Fruit fly (Drosophila melanogaster) whole organism, larva: ENCODE results near the gene Twdlalpha.

Experiments used
- noc ChIP-seq: fragments of 200-800 bp; sonication (Bioruptor generic); optimal IDR thresholded peaks from 3 replicates; lab custom pipeline; 2019; ENCODE audit warnings: missing biosample characterization, mild to moderate bottlenecking, missing genetic modification characterization, moderate library complexity

The Twdlalpha gene

dm6 chrX:16760542-16760941, 17.9 kb downstream of the Twdlalpha start:
- TF ChIP-seq noc (tag; lab: Kevin White, UChicago): no peak

- no peak for TF ChIP-seq noc (tag; lab: Kevin White, UChicago)
Measured at dm6 chrX:16761531-16761930, 18.9 kb downstream of the Twdlalpha start.

- TF ChIP-seq noc (tag; lab: Kevin White, UChicago): no peak
Measured at dm6 chrX:16764955-16765354, 22.3 kb downstream of the Twdlalpha start.

- TF ChIP-seq noc (tag; lab: Kevin White, UChicago): no peak
Measured at dm6 chrX:16765809-16766208, 23.2 kb downstream of the Twdlalpha start.

dm6 chrX:16766868-16767431, 24.3 kb downstream of the Twdlalpha start:
- TF ChIP-seq noc (tag; lab: Kevin White, UChicago): no peak

- TF ChIP-seq noc (tag; lab: Kevin White, UChicago): no peak
Measured at dm6 chrX:16768770-16769169, 26.1 kb downstream of the Twdlalpha start.

dm6 chrX:16772882-16773827, 30.5 kb downstream of the Twdlalpha start:
- TF ChIP-seq noc (tag; lab: Kevin White, UChicago): no peak

dm6 chrX:16774201-16775061, 31.8 kb downstream of the Twdlalpha start:
- TF ChIP-seq noc (tag; lab: Kevin White, UChicago): no peak

- no peak for TF ChIP-seq noc (tag; lab: Kevin White, UChicago)
Measured at dm6 chrX:16775083-16775482, 32.4 kb downstream of the Twdlalpha start.

- peak; percentile 4 for TF ChIP-seq noc (tag; lab: Kevin White, UChicago)
Measured at dm6 chrX:16778138-16778672, 35.6 kb downstream of the Twdlalpha start.

dm6 chrX:16780244-16780643, 37.6 kb downstream of the Twdlalpha start:
- TF ChIP-seq noc (tag; lab: Kevin White, UChicago): no peak

- peak; percentile 33 for TF ChIP-seq noc (tag; lab: Kevin White, UChicago)
Measured at dm6 chrX:16781055-16781454, 38.4 kb downstream of the Twdlalpha start.

dm6 chrX:16782175-16782916, 39.7 kb downstream of the Twdlalpha start:
- TF ChIP-seq noc (tag; lab: Kevin White, UChicago): peak; percentile 46

- TF ChIP-seq noc (tag; lab: Kevin White, UChicago): no peak
Measured at dm6 chrX:16783141-16783715, 40.6 kb downstream of the Twdlalpha start, which contains the start of gene if. if (minus strand) TSS chrX:16783434.
